Fruit fly (Drosophila melanogaster): ENCODE results near the gene CG11755.

CG11755 gene

dm6 chr3R:8699230-8699629, 22.5 kb downstream of the CG11755 start:
- TF ChIP-seq CG15479 (GFP tag; optimal IDR thresholded peaks at IDR 0.05) (peak; percentile 88), tll (GFP tag; optimal IDR thresholded peaks at IDR 0.05) (peak in 1 of 2 experiments; percentile 93), zen (tag; optimal IDR thresholded peaks at IDR 0.05) (peak; percentile 76), CG10431 (GFP tag; optimal IDR thresholded peaks at IDR 0.05) (no peak)

dm6 chr3R:8700660-8701059, 23.9 kb downstream of the CG11755 start:
- TF ChIP-seq tll (GFP tag; optimal IDR thresholded peaks at IDR 0.05): peak in 1 of 2 experiments; percentile 4
- TF ChIP-seq CG6689 (GFP tag; IDR thresholded peaks at IDR 0.05): no peak
- TF ChIP-seq D (optimal IDR thresholded peaks at IDR 0.05): peak; percentile 73
- no peak for TF ChIP-seq D (GFP tag; optimal IDR thresholded peaks at IDR 0.05)
- peak; percentile 64 for TF ChIP-seq CG15479 (GFP tag; optimal IDR thresholded peaks at IDR 0.05)
- no peak for TF ChIP-seq HHEX (GFP tag; optimal IDR thresholded peaks at IDR 0.05)
- peak; percentile 79 for TF ChIP-seq cad (GFP tag; optimal IDR thresholded peaks at IDR 0.05)

dm6 chr3R:8701197-8701596, 24.5 kb downstream of the CG11755 start:
- TF ChIP-seq cad (GFP tag; optimal IDR thresholded peaks at IDR 0.05) (peak; percentile 82), Kr (GFP tag; optimal IDR thresholded peaks at IDR 0.05) (peak; percentile 93), zen (tag; optimal IDR thresholded peaks at IDR 0.05) (peak; percentile 76), D (optimal IDR thresholded peaks at IDR 0.05) (peak; percentile 40), D (GFP tag; optimal IDR thresholded peaks at IDR 0.05) (no peak), tll (GFP tag; optimal IDR thresholded peaks at IDR 0.05) (peak in 1 of 2 experiments; percentile 20), CG18011 (GFP tag; optimal IDR thresholded peaks at IDR 0.05) (no peak), tap (tag; optimal IDR thresholded peaks at IDR 0.05) (no peak)

- peak; percentile 17 for TF ChIP-seq Kr (GFP tag; optimal IDR thresholded peaks at IDR 0.05)
- TF ChIP-seq CG9727 (GFP tag; optimal IDR thresholded peaks at IDR 0.05): peak; percentile 10
- no peak for TF ChIP-seq hkb (optimal IDR thresholded peaks at IDR 0.05)
- TF ChIP-seq hkb (GFP tag; IDR thresholded peaks at IDR 0.05): no peak
- TF ChIP-seq CG15696 (tag; optimal IDR thresholded peaks at IDR 0.05): peak; percentile 38
- peak; percentile 40 for TF ChIP-seq CG15479 (GFP tag; optimal IDR thresholded peaks at IDR 0.05)
- TF ChIP-seq fd102C (GFP tag; optimal IDR thresholded peaks at IDR 0.05): peak; percentile 67
- TF ChIP-seq hb (GFP tag; IDR thresholded peaks at IDR 0.05; ENCODE audit: partially characterized antibody): no peak
- peak; percentile 81 for TF ChIP-seq sens (GFP tag)
- TF ChIP-seq CG1603 (tag; optimal IDR thresholded peaks at IDR 0.05): peak; percentile 22
- TF ChIP-seq CG6813 (GFP tag; optimal IDR thresholded peaks at IDR 0.05): peak; percentile 32
- no peak for TF ChIP-seq cad (GFP tag; optimal IDR thresholded peaks at IDR 0.05)
- peak; percentile 40 for TF ChIP-seq ac (GFP tag; optimal IDR thresholded peaks at IDR 0.05)
- no peak for TF ChIP-seq Awh (GFP tag; IDR thresholded peaks at IDR 0.05)
- peak; percentile 1 for TF ChIP-seq CG2202 (tag; optimal IDR thresholded peaks at IDR 0.05)
- TF ChIP-seq dmrt11E (tag; optimal IDR thresholded peaks at IDR 0.05): peak; percentile 1
These were observed 28.0 kb downstream of the CG11755 start for dm6 chr3R:8704669-8705068.

- TF ChIP-seq hth (optimal IDR thresholded peaks at IDR 0.05): no peak
- peak; percentile 77; the same call in 2 of the 3 replicates for TF ChIP-seq z (GFP tag; IDR thresholded peaks at IDR 0.05)
- no peak for TF ChIP-seq D (optimal IDR thresholded peaks at IDR 0.05)
- no peak for TF ChIP-seq D (GFP tag; optimal IDR thresholded peaks at IDR 0.05)
- peak; percentile 32 for TF ChIP-seq CG1832 (GFP tag; optimal IDR thresholded peaks at IDR 0.05)
- TF ChIP-seq CG10543 (GFP tag; optimal IDR thresholded peaks at IDR 0.05): no peak
- no peak for TF ChIP-seq CG6854 (GFP tag; optimal IDR thresholded peaks at IDR 0.05)
- TF ChIP-seq nom (GFP tag; optimal IDR thresholded peaks at IDR 0.05): peak; percentile 71
- TF ChIP-seq CG7839 (tag; optimal IDR thresholded peaks at IDR 0.05): peak; percentile 22
- TF ChIP-seq hb (GFP tag; IDR thresholded peaks at IDR 0.05; ENCODE audit: partially characterized antibody): 0 out of 3 replicates have a peak, but pooled peaks have one; percentile 21
- TF ChIP-seq h (optimal IDR thresholded peaks at IDR 0.05): no peak
- TF ChIP-seq jigr1 (GFP tag; IDR thresholded peaks at IDR 0.05): no peak
- peak; percentile 17 for TF ChIP-seq CG18599 (GFP tag; optimal IDR thresholded peaks at IDR 0.05)
- TF ChIP-seq gem (tag; optimal IDR thresholded peaks at IDR 0.05): peak; percentile 41
- peak; percentile 10 for TF ChIP-seq Hand (GFP tag; optimal IDR thresholded peaks at IDR 0.05)
- 0 out of 2 replicates have a peak, but pooled peaks have one; percentile 24 for TF ChIP-seq crol (GFP tag; IDR thresholded peaks at IDR 0.05)
- TF ChIP-seq Dp (GFP tag; optimal IDR thresholded peaks at IDR 0.05): no peak
- TF ChIP-seq sob (GFP tag; IDR thresholded peaks at IDR 0.05): no peak
- no peak for TF ChIP-seq ERR (GFP tag; optimal IDR thresholded peaks at IDR 0.05)
These were observed 28.8 kb downstream of the CG11755 start for dm6 chr3R:8705323-8706097.

All from whole organism, embryonic.